Worm (Caenorhabditis elegans): ENCODE measurements around the gene T05A7.11.
A peak's percentile ranks its signal among the peaks of the same experiment; 100 is the strongest.

The T05A7.11 gene

DNA sequence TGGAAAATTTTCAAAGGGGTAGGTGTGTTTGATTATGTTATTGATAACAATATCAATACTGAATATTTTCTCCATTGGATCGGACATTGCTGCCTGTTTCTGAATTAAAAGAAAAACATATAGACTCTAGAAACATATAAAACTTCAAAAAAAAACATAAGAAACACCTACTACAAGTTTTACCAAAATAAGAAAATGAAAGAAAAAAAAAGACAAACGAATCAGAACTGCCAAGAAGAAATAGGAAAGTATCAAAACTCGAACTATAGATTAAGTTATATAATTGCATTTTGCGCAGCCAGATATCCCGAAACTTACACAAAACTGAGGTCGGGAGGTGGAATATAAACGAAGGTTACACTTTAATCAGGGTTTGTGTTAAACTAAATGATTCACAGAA is at the start of gene T05A7.11:
Gene T05A7.11 (minus strand): TSS at position 101 of the 400 bp plus-strand sequence.
- TF ChIP-seq drap-1 (GFP tag; optimal IDR thresholded peaks at IDR 0.05) (no peak), zip-8 (tag; optimal IDR thresholded peaks at IDR 0.05) (no peak), nhr-76 (tag; optimal IDR thresholded peaks at IDR 0.05) (no peak), nhr-12 (tag; optimal IDR thresholded peaks at IDR 0.05) (no peak), unc-39 (tag; optimal IDR thresholded peaks at IDR 0.05) (no peak), mls-2 (tag; optimal IDR thresholded peaks at IDR 0.05) (no peak), ces-1 (GFP tag; optimal IDR thresholded peaks at IDR 0.05) (no peak), unc-62 (GFP tag; optimal IDR thresholded peaks at IDR 0.05) (no peak), mab-5 (tag; optimal IDR thresholded peaks at IDR 0.05) (no peak), nhr-28 (tag; optimal IDR thresholded peaks at IDR 0.05) (no peak), elt-3 (tag; optimal IDR thresholded peaks at IDR 0.05) (no peak), hlh-1 (tag; optimal IDR thresholded peaks at IDR 0.05) (no peak), ceh-43 (GFP tag; optimal IDR thresholded peaks at IDR 0.05) (no peak), ceh-83 (GFP tag; optimal IDR thresholded peaks at IDR 0.05) (no peak), tbx-8 (GFP tag; optimal IDR thresholded peaks at IDR 0.05) (no peak), unc-120 (tag; optimal IDR thresholded peaks at IDR 0.05; ENCODE audit: poor library complexity, severe bottlenecking) (no peak), sem-2 (GFP tag; optimal IDR thresholded peaks at IDR 0.05) (no peak), snpc-4 (tag; optimal IDR thresholded peaks at IDR 0.05) (no peak), nhr-2 (tag; optimal IDR thresholded peaks at IDR 0.05) (no peak)

- TF ChIP-seq tbx-8 (GFP tag; optimal IDR thresholded peaks at IDR 0.05) (no peak), mab-5 (tag; optimal IDR thresholded peaks at IDR 0.05) (no peak), pha-4 (tag; optimal IDR thresholded peaks at IDR 0.05) (no peak), elt-3 (tag; optimal IDR thresholded peaks at IDR 0.05) (no peak), ceh-43 (GFP tag; optimal IDR thresholded peaks at IDR 0.05) (no peak), M03D4.4 (tag; optimal IDR thresholded peaks at IDR 0.05) (no peak), nhr-76 (tag; optimal IDR thresholded peaks at IDR 0.05) (no peak), hlh-1 (tag; optimal IDR thresholded peaks at IDR 0.05) (no peak)
These were observed 45.6 kb upstream of the T05A7.11 start for ce11 chrII:4710813-4711212.

- no peak for TF ChIP-seq mep-1 (tag; optimal IDR thresholded peaks at IDR 0.05)
- no peak for TF ChIP-seq pha-4 (tag; optimal IDR thresholded peaks at IDR 0.05)
- TF ChIP-seq cnd-1 (tag; optimal IDR thresholded peaks at IDR 0.05): no peak
- TF ChIP-seq bed-3 (GFP tag; optimal IDR thresholded peaks at IDR 0.05): no peak
- no peak for TF ChIP-seq nhr-2 (tag; optimal IDR thresholded peaks at IDR 0.05)
- TF ChIP-seq unc-62 (GFP tag; optimal IDR thresholded peaks at IDR 0.05): no peak
- no peak for TF ChIP-seq lin-13 (tag; optimal IDR thresholded peaks at IDR 0.05)
- TF ChIP-seq sptf-1 (tag; optimal IDR thresholded peaks at IDR 0.05): no peak
- TF ChIP-seq mls-2 (tag; optimal IDR thresholded peaks at IDR 0.05): no peak
- TF ChIP-seq blmp-1 (tag; optimal IDR thresholded peaks at IDR 0.05): no peak
- TF ChIP-seq lsy-2 (tag; optimal IDR thresholded peaks at IDR 0.05): no peak
- TF ChIP-seq zip-8 (tag; optimal IDR thresholded peaks at IDR 0.05): no peak
- TF ChIP-seq tbx-8 (GFP tag; optimal IDR thresholded peaks at IDR 0.05): no peak
- TF ChIP-seq sem-2 (GFP tag; optimal IDR thresholded peaks at IDR 0.05): no peak
- no peak for TF ChIP-seq flh-1 (GFP tag; optimal IDR thresholded peaks at IDR 0.05)
- TF ChIP-seq ceh-43 (GFP tag; optimal IDR thresholded peaks at IDR 0.05): no peak
These were observed 44.9 kb upstream of the T05A7.11 start, which contains the start of gene tag-151 for ce11 chrII:4710120-4710519. Gene tag-151, plus strand, starts transcription at chrII:4710277.

DNA sequence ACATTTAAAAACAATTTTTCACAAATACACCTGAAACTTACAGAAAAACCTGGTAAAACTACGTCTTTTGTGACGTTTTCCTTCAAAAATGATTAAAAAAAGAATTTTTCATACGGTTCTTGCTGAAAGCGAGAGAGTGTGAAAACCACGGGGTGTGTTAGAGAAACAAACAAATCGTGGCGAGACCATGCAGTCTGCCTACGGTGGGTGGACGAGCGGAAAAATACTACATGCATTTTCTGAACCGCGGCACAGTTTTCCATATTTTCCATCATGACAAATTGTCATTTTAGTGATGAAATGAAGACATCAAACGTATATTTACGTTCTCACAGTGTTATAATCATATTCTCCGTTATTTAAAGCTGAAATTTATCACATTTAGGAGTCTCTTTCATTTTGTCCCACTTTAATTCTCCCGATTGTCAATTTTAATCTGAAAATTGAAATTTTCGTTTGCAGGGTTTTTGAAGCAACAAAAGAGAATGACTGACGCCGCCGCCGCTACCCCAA is 41.2 kb upstream of the T05A7.11 start, which contains the start of the genes F10G7.9 and tsn-1:
Gene F10G7.9 (minus strand): TSS at position 127 of the 513 bp plus-strand sequence.
Gene tsn-1 (plus strand): TSS at position 463 of the 513 bp plus-strand sequence.
- TF ChIP-seq unc-120 (tag; optimal IDR thresholded peaks at IDR 0.05; ENCODE audit: poor library complexity, severe bottlenecking) (no peak), sptf-1 (tag; optimal IDR thresholded peaks at IDR 0.05) (no peak), pha-4 (tag; optimal IDR thresholded peaks at IDR 0.05) (peak; percentile 57), sem-2 (GFP tag; optimal IDR thresholded peaks at IDR 0.05) (no peak), hlh-1 (tag; optimal IDR thresholded peaks at IDR 0.05) (no peak), lsy-2 (tag; optimal IDR thresholded peaks at IDR 0.05) (peak; percentile 95), ces-1 (GFP tag; optimal IDR thresholded peaks at IDR 0.05) (no peak), blmp-1 (tag; optimal IDR thresholded peaks at IDR 0.05) (no peak), elt-3 (tag; optimal IDR thresholded peaks at IDR 0.05) (no peak), lin-13 (tag; optimal IDR thresholded peaks at IDR 0.05) (peak; percentile 20), mls-2 (tag; optimal IDR thresholded peaks at IDR 0.05) (no peak), bed-3 (GFP tag; optimal IDR thresholded peaks at IDR 0.05) (no peak), nhr-76 (tag; optimal IDR thresholded peaks at IDR 0.05) (no peak), mep-1 (tag; optimal IDR thresholded peaks at IDR 0.05) (peak; percentile 8), nhr-12 (tag; optimal IDR thresholded peaks at IDR 0.05) (no peak), unc-39 (tag; optimal IDR thresholded peaks at IDR 0.05) (no peak), M03D4.4 (tag; optimal IDR thresholded peaks at IDR 0.05) (no peak)

- TF ChIP-seq unc-120 (tag; optimal IDR thresholded peaks at IDR 0.05; ENCODE audit: poor library complexity, severe bottlenecking) (no peak), ces-1 (GFP tag; optimal IDR thresholded peaks at IDR 0.05) (no peak), blmp-1 (tag; optimal IDR thresholded peaks at IDR 0.05) (no peak), ceh-83 (GFP tag; optimal IDR thresholded peaks at IDR 0.05) (no peak), ceh-39 (tag; optimal IDR thresholded peaks at IDR 0.05) (no peak), elt-3 (tag; optimal IDR thresholded peaks at IDR 0.05) (no peak), mep-1 (tag; optimal IDR thresholded peaks at IDR 0.05) (no peak)
These were observed 37.8 kb upstream of the T05A7.11 start for ce11 chrII:4703011-4703410.

Measured in whole organism, mixed stage, embryonic.